Worm (Caenorhabditis elegans): ENCODE measurements around the gene H37A05.2.

DNA sequence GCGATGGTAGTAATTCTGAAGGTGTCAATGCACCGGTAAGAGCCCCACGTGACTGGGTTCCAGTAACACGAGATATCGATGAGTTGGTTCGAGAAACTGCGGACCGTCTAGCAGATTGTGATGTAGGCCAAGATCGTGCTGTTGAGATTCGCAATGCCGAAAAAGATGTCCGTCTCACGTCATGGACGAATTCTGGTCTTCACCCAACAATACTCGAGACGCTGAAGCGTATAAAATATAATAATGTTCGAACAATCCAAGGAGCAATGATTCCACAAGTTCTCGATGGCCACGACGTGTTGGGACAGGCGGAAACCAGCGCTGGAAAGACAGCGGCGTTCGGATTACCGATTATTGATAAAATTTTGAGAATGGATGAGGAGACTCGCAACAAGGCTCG, 32.4 kb upstream of the H37A05.2 start:
- TF ChIP-seq flh-1 (GFP tag; optimal IDR thresholded peaks at IDR 0.05) (no peak), ztf-11 (tag; optimal IDR thresholded peaks at IDR 0.05) (no peak), nhr-237 (tag; optimal IDR thresholded peaks at IDR 0.05) (no peak), mep-1 (tag; optimal IDR thresholded peaks at IDR 0.05) (no peak), nhr-2 (tag; optimal IDR thresholded peaks at IDR 0.05) (no peak), mls-2 (tag; optimal IDR thresholded peaks at IDR 0.05) (no peak), ces-1 (GFP tag; optimal IDR thresholded peaks at IDR 0.05) (no peak), snpc-4 (tag; optimal IDR thresholded peaks at IDR 0.05) (no peak), unc-62 (GFP tag; optimal IDR thresholded peaks at IDR 0.05) (no peak)

All from whole organism, mixed stage, embryonic.